Fruit fly (Drosophila melanogaster) whole organism, pupa: Measurements from ENCODE around the gene Scsalpha1.

Experiments
- CG10348 ChIP-seq: fragments of 200-800 bp; sonication (Bioruptor generic); IDR thresholded peaks from 2 replicates; pipeline ENCODE4 v1.3.6; 2022; ENCODE audit warnings: missing biosample characterization, missing genetic modification characterization
- CG12605 ChIP-seq: fragments of 200-800 bp; sonication (Bioruptor generic); IDR thresholded peaks from 2 replicates; pipeline ENCODE4 v1.3.6; 2022; ENCODE audit warnings: missing biosample characterization, missing genetic modification characterization
- CG13204 ChIP-seq: fragments of 200-800 bp; sonication (Bioruptor generic); optimal IDR thresholded peaks from 2 replicates; lab custom pipeline; 2018; ENCODE audit warnings: missing biosample characterization, mild to moderate bottlenecking, missing genetic modification characterization, moderate library complexity
- CG14655 ChIP-seq: fragments of 200-800 bp; sonication (Bioruptor generic); optimal IDR thresholded peaks from 3 replicates; lab custom pipeline; 2017; ENCODE audit warnings: mild to moderate bottlenecking, missing biosample characterization, missing genetic modification reagents, missing genetic modification characterization
- CG15710 ChIP-seq: fragments of 200-800 bp; sonication (Bioruptor generic); optimal IDR thresholded peaks from 2 replicates; lab custom pipeline; 2018; ENCODE audit warnings: missing biosample characterization, mild to moderate bottlenecking, missing genetic modification characterization, moderate library complexity
- CG17806 ChIP-seq: fragments of 200-800 bp; sonication (Bioruptor generic); optimal IDR thresholded peaks from 2 replicates; lab custom pipeline; 2018; ENCODE audit warnings: missing biosample characterization, mild to moderate bottlenecking, missing genetic modification characterization, moderate library complexity
- CG32121 ChIP-seq: fragments of 200-800 bp; sonication (Bioruptor generic); IDR thresholded peaks from 2 replicates; pipeline ENCODE4 v1.3.6; 2022; ENCODE audit warnings: missing biosample characterization, missing genetic modification characterization
- CG34367 ChIP-seq: fragments of 200-800 bp; sonication (Bioruptor generic); optimal IDR thresholded peaks from 2 replicates; lab custom pipeline; 2018; ENCODE audit warnings: missing biosample characterization, mild to moderate bottlenecking, missing genetic modification characterization
- CG4496 ChIP-seq: fragments of 200-800 bp; sonication (Bioruptor generic); IDR thresholded peaks from 3 replicates; pipeline ENCODE4 v1.3.6; 2022; ENCODE audit warnings: missing biosample characterization, missing genetic modification characterization
- CG8159 ChIP-seq: fragments of 200-800 bp; sonication (Bioruptor generic); optimal IDR thresholded peaks from 3 replicates; lab custom pipeline; 2018; ENCODE audit warnings: missing biosample characterization, mild to moderate bottlenecking, missing genetic modification characterization, moderate library complexity
- CG8301 ChIP-seq: fragments of 200-800 bp; sonication (Bioruptor generic); optimal IDR thresholded peaks from 2 replicates; lab custom pipeline; 2018; ENCODE audit warnings: missing biosample characterization, mild to moderate bottlenecking, missing genetic modification characterization
- CG9948 ChIP-seq: fragments of 200-800 bp; sonication (Bioruptor generic); optimal IDR thresholded peaks from 2 replicates; lab custom pipeline; 2018; ENCODE audit warnings: missing biosample characterization, mild to moderate bottlenecking, missing genetic modification characterization, moderate library complexity
- D1 ChIP-seq: fragments of 200-800 bp; sonication (Bioruptor generic); optimal IDR thresholded peaks from 2 replicates; lab custom pipeline; 2018; ENCODE audit warnings: missing biosample characterization, mild to moderate bottlenecking, missing genetic modification characterization, moderate library complexity
- EcR ChIP-seq: fragments of 200-800 bp; sonication (Bioruptor generic); optimal IDR thresholded peaks from 3 replicates; lab custom pipeline; 2019; ENCODE audit warnings: missing biosample characterization, missing genetic modification characterization, mild to moderate bottlenecking, moderate library complexity, missing genetic modification reagents
- Ets98B ChIP-seq: fragments of 200-800 bp; sonication (Bioruptor generic); IDR thresholded peaks from 2 replicates; pipeline ENCODE4 v1.3.6; 2022; ENCODE audit warnings: missing biosample characterization, missing genetic modification characterization
- Pif1A ChIP-seq: fragments of 200-800 bp; sonication (Bioruptor generic); optimal IDR thresholded peaks from 3 replicates; lab custom pipeline; 2016; ENCODE audit warnings: missing biosample characterization, missing genetic modification characterization
- Pif1B ChIP-seq: fragments of 200-800 bp; sonication (Bioruptor generic); optimal IDR thresholded peaks from 3 replicates; lab custom pipeline; 2016; ENCODE audit warnings: missing biosample characterization, missing genetic modification characterization
- Snoo ChIP-seq: fragments of 200-800 bp; sonication (Bioruptor generic); optimal IDR thresholded peaks from 3 replicates; lab custom pipeline; 2017; ENCODE audit warnings: missing biosample characterization, mild to moderate bottlenecking, missing genetic modification characterization, inconsistent platforms
- fd96Ca ChIP-seq: fragments of 200-800 bp; sonication (Bioruptor generic); IDR thresholded peaks from 3 replicates; pipeline ENCODE4 v1.3.6; 2022; ENCODE audit warnings: missing biosample characterization, missing genetic modification characterization
- gl ChIP-seq: fragments of 200-800 bp; sonication (Bioruptor generic); optimal IDR thresholded peaks from 2 replicates; lab custom pipeline; 2018; ENCODE audit warnings: missing biosample characterization, mild to moderate bottlenecking, missing genetic modification characterization
- rn ChIP-seq: fragments of 200-800 bp; sonication (Bioruptor generic); IDR thresholded peaks from 2 replicates; pipeline ENCODE4 v1.3.6; 2022; ENCODE audit warnings: missing biosample characterization, missing genetic modification characterization

Scsalpha1 gene

DNA sequence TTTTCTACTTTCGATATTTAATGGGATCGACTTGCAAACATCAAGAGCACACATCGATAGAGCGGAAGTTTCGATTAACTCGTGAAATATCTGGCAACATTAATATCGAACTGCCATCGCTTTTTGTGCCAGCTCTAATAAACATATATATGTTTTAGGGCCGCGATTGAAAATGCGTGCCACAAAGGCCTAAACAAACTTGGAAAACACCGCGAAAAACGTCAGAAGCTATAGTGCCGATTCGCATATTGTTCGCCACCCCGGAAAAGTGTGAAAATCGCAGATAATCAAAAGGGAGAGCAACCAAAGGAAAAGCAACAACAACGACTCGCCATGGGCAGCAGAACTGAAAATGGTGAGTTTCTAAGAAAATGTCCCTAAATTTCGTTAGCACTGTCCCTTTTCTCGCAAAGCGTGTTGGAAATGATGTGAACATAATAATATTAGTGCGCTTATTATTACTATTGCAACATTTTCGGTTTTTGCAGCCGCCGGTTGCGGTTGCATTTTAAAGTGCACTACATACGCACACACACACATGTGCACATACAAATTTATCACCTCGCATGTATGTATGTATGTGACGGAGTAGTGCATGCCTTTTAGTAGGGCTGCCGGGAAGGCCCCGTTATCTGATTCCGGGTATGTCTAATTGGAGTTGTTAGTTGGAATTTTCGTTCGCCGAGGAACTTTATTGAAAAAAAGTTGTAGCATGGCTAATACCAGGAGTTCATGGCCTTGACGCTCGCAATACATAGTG is 4.7 kb downstream of the Scsalpha1 start, which contains the start of gene enc:
Gene enc (plus strand): TSS at position 114 of the 760 bp plus-strand sequence.
- TF ChIP-seq Snoo (tag; lab: Kevin White, UChicago) (no peak), EcR (GFP tag; lab: Kevin White, UChicago) (no peak), fd96Ca (GFP tag; lab: Robert Waterston, UW) (no peak), CG13204 (GFP tag; lab: Kevin White, UChicago) (no peak), CG9948 (no peak), D1 (peak; percentile 31)

DNA sequence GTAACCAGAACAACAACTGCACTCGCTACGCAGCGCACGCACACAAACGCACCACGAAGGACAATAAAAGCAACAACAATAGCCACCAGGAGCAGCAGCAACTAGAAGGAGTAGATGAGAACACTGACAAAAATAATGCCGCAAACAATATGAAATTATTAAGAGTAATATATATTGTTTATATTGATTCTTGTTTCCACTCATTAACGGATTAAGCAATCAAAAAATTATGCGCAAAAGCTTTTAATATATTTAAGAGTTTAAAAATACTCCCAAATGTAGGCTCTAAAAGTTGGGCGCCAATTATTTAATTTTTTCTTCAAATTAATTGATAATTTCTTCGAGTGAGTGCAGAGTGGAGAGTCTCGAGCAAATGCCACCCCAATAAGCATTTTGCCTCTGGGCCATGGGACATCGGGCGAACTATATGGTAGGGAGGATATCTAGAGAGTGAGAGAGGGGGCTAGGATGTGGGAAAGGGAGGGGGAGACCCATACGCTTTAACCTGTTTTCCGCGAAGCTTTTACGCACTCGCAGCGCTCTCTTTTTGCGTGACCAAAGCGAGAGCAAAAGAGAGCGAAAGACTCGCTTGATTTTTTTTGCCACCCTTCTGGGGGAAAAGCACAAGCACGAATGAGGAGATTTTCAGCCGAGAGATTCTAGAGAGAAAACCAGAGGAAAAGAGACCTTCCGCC is 10.9 kb downstream of the Scsalpha1 start, which contains the start of gene Rdh:
Gene Rdh (plus strand): TSS at position 660 of the 695 bp plus-strand sequence.
- TF ChIP-seq CG17806 (peak; percentile 60), Ets98B (GFP tag; lab: Robert Waterston, UW) (no peak), CG12605 (GFP tag; lab: Robert Waterston, UW) (0 out of 2 replicates have a peak, but pooled peaks have one; percentile 15), D1 (no peak), CG14655 (GFP tag; lab: Kevin White, UChicago) (peak; percentile 63), gl (tag; lab: Kevin White, UChicago) (no peak), CG13204 (GFP tag; lab: Kevin White, UChicago) (no peak), Pif1B (GFP tag; lab: Kevin White, UChicago) (peak; percentile 1), Snoo (tag; lab: Kevin White, UChicago) (no peak), CG9948 (peak; percentile 46), CG4496 (peak; percentile 37; the same call in 2 of the 3 replicates), rn (GFP tag; lab: Robert Waterston, UW) (no peak), fd96Ca (GFP tag; lab: Robert Waterston, UW) (no peak), CG15710 (tag; lab: Kevin White, UChicago) (peak; percentile 63), Pif1A (GFP tag; lab: Kevin White, UChicago) (peak; percentile 39), CG10348 (GFP tag; lab: Robert Waterston, UW) (no peak), CG32121 (GFP tag; lab: Robert Waterston, UW) (no peak), CG8301 (tag; lab: Kevin White, UChicago) (peak; percentile 35), CG34367 (tag; lab: Kevin White, UChicago) (peak; percentile 32), EcR (GFP tag; lab: Kevin White, UChicago) (no peak), CG8159 (tag; lab: Kevin White, UChicago) (peak; percentile 79)

DNA sequence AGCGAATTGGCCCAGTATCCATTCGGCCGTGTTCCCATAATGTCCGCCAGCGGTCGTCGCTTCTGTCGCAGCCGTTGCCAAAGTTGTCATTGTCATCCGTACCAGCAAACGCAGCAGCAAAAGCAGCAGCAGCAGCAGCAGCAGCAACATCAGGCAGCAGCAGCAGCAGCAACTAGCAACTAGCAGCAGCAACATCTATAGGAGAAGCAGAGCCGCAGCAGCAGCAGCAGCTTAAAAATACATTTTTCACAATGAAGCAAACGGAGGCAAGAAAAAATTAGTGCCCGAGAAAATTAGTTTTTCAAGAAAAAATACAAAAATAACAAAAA is 11.4 kb downstream of the Scsalpha1 start:
- TF ChIP-seq EcR (GFP tag; lab: Kevin White, UChicago) (no peak), fd96Ca (GFP tag; lab: Robert Waterston, UW) (no peak), Ets98B (GFP tag; lab: Robert Waterston, UW) (no peak; the same call in 1 of the 2 replicates), CG8301 (tag; lab: Kevin White, UChicago) (no peak), rn (GFP tag; lab: Robert Waterston, UW) (no peak), CG15710 (tag; lab: Kevin White, UChicago) (no peak), CG9948 (no peak), CG12605 (GFP tag; lab: Robert Waterston, UW) (no peak), CG4496 (no peak; the same call in 2 of the 3 replicates), gl (tag; lab: Kevin White, UChicago) (no peak), CG32121 (GFP tag; lab: Robert Waterston, UW) (no peak), Pif1B (GFP tag; lab: Kevin White, UChicago) (no peak), CG10348 (GFP tag; lab: Robert Waterston, UW) (no peak), CG34367 (tag; lab: Kevin White, UChicago) (no peak), Snoo (tag; lab: Kevin White, UChicago) (no peak), CG8159 (tag; lab: Kevin White, UChicago) (no peak), Pif1A (GFP tag; lab: Kevin White, UChicago) (no peak)

- TF ChIP-seq EcR (GFP tag; lab: Kevin White, UChicago) (no peak), CG14655 (GFP tag; lab: Kevin White, UChicago) (peak; percentile 17)
Measured at dm6 chr3L:3825884-3826283, 11.9 kb downstream of the Scsalpha1 start.

dm6 chr3L:3826541-3826940 is 12.5 kb downstream of the Scsalpha1 start:
- TF ChIP-seq CG8301 (tag; lab: Kevin White, UChicago) (no peak), CG34367 (tag; lab: Kevin White, UChicago) (no peak), Pif1B (GFP tag; lab: Kevin White, UChicago) (peak; percentile 56), gl (tag; lab: Kevin White, UChicago) (peak; percentile 8), CG13204 (GFP tag; lab: Kevin White, UChicago) (no peak), CG32121 (GFP tag; lab: Robert Waterston, UW) (peak; percentile 85), CG12605 (GFP tag; lab: Robert Waterston, UW) (peak; percentile 58; the same call in 1 of the 2 replicates), CG15710 (tag; lab: Kevin White, UChicago) (peak; percentile 81), fd96Ca (GFP tag; lab: Robert Waterston, UW) (peak; percentile 67; the same call in 2 of the 3 replicates), CG8159 (tag; lab: Kevin White, UChicago) (peak; percentile 85), Ets98B (GFP tag; lab: Robert Waterston, UW) (no peak; the same call in 1 of the 2 replicates), Snoo (tag; lab: Kevin White, UChicago) (no peak), rn (GFP tag; lab: Robert Waterston, UW) (peak; percentile 64), CG17806 (no peak), CG10348 (GFP tag; lab: Robert Waterston, UW) (peak; percentile 60), CG4496 (peak; percentile 63; the same call in 2 of the 3 replicates)
